Worm (Caenorhabditis elegans): ENCODE results near the gene ttll-11.

The ttll-11 gene

ce11 chrIV:8677303-8677702 is 20.2 kb upstream of the ttll-11 start, which contains the start of gene F08B4.8:
F08B4.8 (plus strand) TSS chrIV:8677603.
- TF ChIP-seq bed-3 (GFP tag; optimal IDR thresholded peaks at IDR 0.05) (no peak), unc-62 (GFP tag; optimal IDR thresholded peaks at IDR 0.05) (no peak), ceh-83 (GFP tag; optimal IDR thresholded peaks at IDR 0.05) (no peak), sem-2 (GFP tag; optimal IDR thresholded peaks at IDR 0.05) (no peak), ztf-11 (tag; optimal IDR thresholded peaks at IDR 0.05) (no peak), elt-3 (tag; optimal IDR thresholded peaks at IDR 0.05) (no peak), unc-120 (tag; optimal IDR thresholded peaks at IDR 0.05; ENCODE audit: poor library complexity, severe bottlenecking) (no peak), sptf-1 (tag; optimal IDR thresholded peaks at IDR 0.05) (no peak), elt-1 (tag; optimal IDR thresholded peaks at IDR 0.05; ENCODE audit: borderline replicate concordance, insufficient read depth) (no peak), pha-4 (tag; optimal IDR thresholded peaks at IDR 0.05) (no peak), nhr-2 (tag; optimal IDR thresholded peaks at IDR 0.05) (no peak), ceh-39 (tag; optimal IDR thresholded peaks at IDR 0.05) (no peak), flh-1 (GFP tag; optimal IDR thresholded peaks at IDR 0.05) (no peak), lin-32 (GFP tag; optimal IDR thresholded peaks at IDR 0.05) (no peak), mep-1 (tag; optimal IDR thresholded peaks at IDR 0.05) (no peak), nhr-237 (tag; optimal IDR thresholded peaks at IDR 0.05) (no peak), mab-5 (tag; optimal IDR thresholded peaks at IDR 0.05) (no peak), ham-2 (GFP tag; optimal IDR thresholded peaks at IDR 0.05) (no peak), ceh-43 (GFP tag; optimal IDR thresholded peaks at IDR 0.05) (no peak), drap-1 (GFP tag; optimal IDR thresholded peaks at IDR 0.05) (no peak)

- TF ChIP-seq tbx-8 (GFP tag; optimal IDR thresholded peaks at IDR 0.05): no peak
- no peak for TF ChIP-seq ces-1 (GFP tag; optimal IDR thresholded peaks at IDR 0.05)
- TF ChIP-seq ham-2 (GFP tag; optimal IDR thresholded peaks at IDR 0.05): no peak
- no peak for TF ChIP-seq nhr-237 (tag; optimal IDR thresholded peaks at IDR 0.05)
- TF ChIP-seq lin-32 (GFP tag; optimal IDR thresholded peaks at IDR 0.05): no peak
- no peak for TF ChIP-seq mls-2 (tag; optimal IDR thresholded peaks at IDR 0.05)
- TF ChIP-seq nhr-28 (tag; optimal IDR thresholded peaks at IDR 0.05): no peak
- TF ChIP-seq zip-8 (tag; optimal IDR thresholded peaks at IDR 0.05): no peak
- no peak for TF ChIP-seq hlh-1 (tag; optimal IDR thresholded peaks at IDR 0.05)
- no peak for TF ChIP-seq unc-62 (GFP tag; optimal IDR thresholded peaks at IDR 0.05)
Measured at ce11 chrIV:8679225-8679624, 18.3 kb upstream of the ttll-11 start, which contains the start of gene nlp-60. nlp-60 (minus strand) TSS chrIV:8679325.

ce11 chrIV:8686510-8686909 is 11.0 kb upstream of the ttll-11 start, which contains the start of gene pole-2:
pole-2 (minus strand) TSS chrIV:8686610.
- TF ChIP-seq M03D4.4 (tag; optimal IDR thresholded peaks at IDR 0.05) (no peak), sem-2 (GFP tag; optimal IDR thresholded peaks at IDR 0.05) (no peak), drap-1 (GFP tag; optimal IDR thresholded peaks at IDR 0.05) (no peak), nhr-76 (tag; optimal IDR thresholded peaks at IDR 0.05) (no peak), tbx-8 (GFP tag; optimal IDR thresholded peaks at IDR 0.05) (no peak), mep-1 (tag; optimal IDR thresholded peaks at IDR 0.05) (no peak), lsy-2 (tag; optimal IDR thresholded peaks at IDR 0.05) (no peak), unc-39 (tag; optimal IDR thresholded peaks at IDR 0.05) (no peak), pha-4 (tag; optimal IDR thresholded peaks at IDR 0.05) (no peak), ceh-83 (GFP tag; optimal IDR thresholded peaks at IDR 0.05) (no peak)

- no peak for TF ChIP-seq cnd-1 (tag; optimal IDR thresholded peaks at IDR 0.05)
- TF ChIP-seq tbx-8 (GFP tag; optimal IDR thresholded peaks at IDR 0.05): no peak
- TF ChIP-seq unc-62 (GFP tag; optimal IDR thresholded peaks at IDR 0.05): no peak
- TF ChIP-seq unc-39 (tag; optimal IDR thresholded peaks at IDR 0.05): no peak
- no peak for TF ChIP-seq ztf-11 (tag; optimal IDR thresholded peaks at IDR 0.05)
- TF ChIP-seq mls-2 (tag; optimal IDR thresholded peaks at IDR 0.05): no peak
- no peak for TF ChIP-seq lin-32 (GFP tag; optimal IDR thresholded peaks at IDR 0.05)
- TF ChIP-seq ceh-43 (GFP tag; optimal IDR thresholded peaks at IDR 0.05): no peak
- TF ChIP-seq sptf-1 (tag; optimal IDR thresholded peaks at IDR 0.05): no peak
- TF ChIP-seq ceh-39 (tag; optimal IDR thresholded peaks at IDR 0.05): no peak
- TF ChIP-seq nhr-12 (tag; optimal IDR thresholded peaks at IDR 0.05): no peak
- no peak for TF ChIP-seq elt-1 (tag; optimal IDR thresholded peaks at IDR 0.05; ENCODE audit: borderline replicate concordance, insufficient read depth)
- TF ChIP-seq unc-120 (tag; optimal IDR thresholded peaks at IDR 0.05; ENCODE audit: poor library complexity, severe bottlenecking): no peak
- no peak for TF ChIP-seq nhr-28 (tag; optimal IDR thresholded peaks at IDR 0.05)
Measured at ce11 chrIV:8686966-8687365, 10.6 kb upstream of the ttll-11 start.
